Worm (Caenorhabditis elegans) whole organism, L2 larva: ENCODE data around the gene Y57G11C.42.
A peak's percentile ranks its signal among the peaks of the same experiment; 100 is the strongest.
"Not testable (repeated sequence)": the region's sequence is repeated elsewhere in the genome, so short reads cannot be mapped to it uniquely, and the experiment has no call there.

Experiments used
- C34F6.9 ChIP-seq: fragments of 150-350 bp; optimal IDR thresholded peaks from 2 replicates; lab custom pipeline; 2014; ENCODE audit warnings: missing biosample characterization, missing genetic modification characterization
- F13H6.1 ChIP-seq: sonication (generic microtip); optimal IDR thresholded peaks from 2 replicates; lab custom pipeline; 2016; ENCODE audit warnings: missing genetic modification characterization, missing compliant biosample characterization
- R02D3.7 ChIP-seq: fragments of 150-350 bp; optimal IDR thresholded peaks from 2 replicates; lab custom pipeline; 2014; ENCODE audit warnings: missing biosample characterization, missing genetic modification characterization
- Y55F3AM.14 ChIP-seq: fragments of 200-800 bp; sonication (Bioruptor generic); optimal IDR thresholded peaks from 2 replicates; lab custom pipeline; 2018; ENCODE audit warnings: mild to moderate bottlenecking, missing genetic modification characterization, missing compliant biosample characterization
- ZK546.5 ChIP-seq: sonication (generic microtip); optimal IDR thresholded peaks from 2 replicates; lab custom pipeline; 2017; ENCODE audit warnings: missing biosample characterization, missing genetic modification characterization
- alr-1 ChIP-seq: fragments of 150-350 bp; optimal IDR thresholded peaks from 2 replicates; lab custom pipeline; 2014; ENCODE audit warnings: missing biosample characterization, missing genetic modification characterization
- aly-2 ChIP-seq: fragments of 150-350 bp; optimal IDR thresholded peaks from 2 replicates; lab custom pipeline; 2014; ENCODE audit warnings: missing biosample characterization, missing genetic modification characterization
- blmp-1 ChIP-seq: sonication (generic microtip); optimal IDR thresholded peaks from 2 replicates; lab custom pipeline; 2017; ENCODE audit warnings: missing genetic modification characterization, mild to moderate bottlenecking, missing compliant biosample characterization, antibody characterized with exemption, moderate library complexity; ENCODE audit not compliant: insufficient read depth
- ceh-16 ChIP-seq: fragments of 150-350 bp; optimal IDR thresholded peaks from 2 replicates; lab custom pipeline; 2014; ENCODE audit warnings: missing biosample characterization, missing genetic modification characterization
- ceh-82 ChIP-seq: fragments of 150-350 bp; optimal IDR thresholded peaks from 2 replicates; lab custom pipeline; 2014; ENCODE audit warnings: missing biosample characterization, missing genetic modification characterization
- crh-2 ChIP-seq: sonication (generic microtip); optimal IDR thresholded peaks from 2 replicates; lab custom pipeline; 2017; ENCODE audit warnings: missing biosample characterization, missing genetic modification characterization
- dmd-4 ChIP-seq: sonication (generic microtip); optimal IDR thresholded peaks from 2 replicates; lab custom pipeline; 2017; ENCODE audit warnings: missing biosample characterization, missing genetic modification characterization
- egl-27 ChIP-seq: sonication (generic microtip); optimal IDR thresholded peaks from 3 replicates; lab custom pipeline; 2017; ENCODE audit warnings: missing biosample characterization, missing genetic modification reagents, missing genetic modification characterization
- elt-1 ChIP-seq: fragments of 150-350 bp; optimal IDR thresholded peaks from 2 replicates; lab custom pipeline; 2014; ENCODE audit warnings: missing biosample characterization, missing genetic modification characterization
- elt-3 ChIP-seq: sonication (generic microtip); optimal IDR thresholded peaks from 2 replicates; lab custom pipeline; 2017; ENCODE audit warnings: missing biosample characterization, missing genetic modification characterization
- fos-1 ChIP-seq: fragments of 150-350 bp; optimal IDR thresholded peaks from 2 replicates; lab custom pipeline; 2014; ENCODE audit warnings: missing biosample characterization, missing genetic modification characterization
- gmeb-1 ChIP-seq: fragments of 150-350 bp; optimal IDR thresholded peaks from 2 replicates; lab custom pipeline; 2014; ENCODE audit warnings: missing biosample characterization, missing genetic modification characterization
- lin-11 ChIP-seq: fragments of 150-350 bp; sonication (generic microtip); optimal IDR thresholded peaks from 2 replicates; lab custom pipeline; 2014; ENCODE audit warnings: missing biosample characterization, missing genetic modification characterization, inconsistent platforms, mixed read lengths
- lin-13 ChIP-seq: fragments of 150-350 bp; optimal IDR thresholded peaks from 2 replicates; lab custom pipeline; 2014; ENCODE audit warnings: missing biosample characterization, missing genetic modification reagents, missing genetic modification characterization
- lsy-2 ChIP-seq, 2 experiments: fragments of 150-350 bp in 1 of 2; sonication (generic microtip) in 1 of 2; optimal IDR thresholded peaks; 2 replicates each; lab custom pipeline; 2014 to 2017; ENCODE audit warnings: missing biosample characterization in 2 of 2, missing genetic modification characterization in 2 of 2
- mab-5 ChIP-seq: fragments of 150-350 bp; optimal IDR thresholded peaks from 2 replicates; lab custom pipeline; 2014; ENCODE audit warnings: missing biosample characterization, missing genetic modification characterization
- mbf-1 ChIP-seq: sonication (generic microtip); optimal IDR thresholded peaks from 2 replicates; lab custom pipeline; 2017; ENCODE audit warnings: missing biosample characterization, missing genetic modification characterization
- nhr-10 ChIP-seq: sonication (generic microtip); optimal IDR thresholded peaks from 2 replicates; lab custom pipeline; 2017; ENCODE audit warnings: missing biosample characterization, missing genetic modification characterization
- nhr-11 ChIP-seq: fragments of 150-350 bp; optimal IDR thresholded peaks from 2 replicates; lab custom pipeline; 2014; ENCODE audit warnings: missing biosample characterization, missing genetic modification characterization
- nhr-12 ChIP-seq: fragments of 150-350 bp; optimal IDR thresholded peaks from 2 replicates; lab custom pipeline; 2014; ENCODE audit warnings: missing biosample characterization, missing genetic modification characterization
- nhr-129 ChIP-seq: fragments of 150-350 bp; optimal IDR thresholded peaks from 2 replicates; lab custom pipeline; 2014; ENCODE audit warnings: missing biosample characterization, missing genetic modification characterization
- nhr-21 ChIP-seq: fragments of 150-350 bp; optimal IDR thresholded peaks from 2 replicates; lab custom pipeline; 2014; ENCODE audit warnings: missing biosample characterization, missing genetic modification characterization
- nhr-25 ChIP-seq: fragments of 150-350 bp; sonication (generic microtip); optimal IDR thresholded peaks from 3 replicates; lab custom pipeline; 2014; ENCODE audit warnings: missing biosample characterization, missing genetic modification characterization
- nhr-6 ChIP-seq: fragments of 150-350 bp; optimal IDR thresholded peaks from 2 replicates; lab custom pipeline; 2014; ENCODE audit warnings: missing biosample characterization, missing genetic modification characterization
- nhr-77 ChIP-seq: fragments of 150-350 bp; optimal IDR thresholded peaks from 2 replicates; lab custom pipeline; 2014; ENCODE audit warnings: missing biosample characterization, missing genetic modification characterization
- peb-1 ChIP-seq: fragments of 150-350 bp; optimal IDR thresholded peaks from 2 replicates; lab custom pipeline; 2014; ENCODE audit warnings: missing biosample characterization, missing genetic modification characterization
- sem-4 ChIP-seq: fragments of 150-350 bp; optimal IDR thresholded peaks from 2 replicates; lab custom pipeline; 2014; ENCODE audit warnings: missing biosample characterization, missing genetic modification reagents, missing genetic modification characterization
- skn-1 ChIP-seq: sonication (generic microtip); optimal IDR thresholded peaks from 2 replicates; lab custom pipeline; 2017; ENCODE audit warnings: missing biosample characterization, missing genetic modification characterization
- sma-3 ChIP-seq: sonication (generic microtip); optimal IDR thresholded peaks from 2 replicates; lab custom pipeline; 2016; ENCODE audit warnings: missing genetic modification reagents, missing genetic modification characterization, missing compliant biosample characterization
- sma-9 ChIP-seq, 2 experiments: fragments of 150-350 bp in 1 of 2; sonication (generic microtip) in 1 of 2; optimal IDR thresholded peaks; 2 replicates each; lab custom pipeline; 2014 to 2016; ENCODE audit warnings: missing genetic modification characterization in 2 of 2, mild to moderate bottlenecking in 1 of 2, missing biosample characterization in 1 of 2, missing compliant biosample characterization in 1 of 2, missing genetic modification reagents in 1 of 2, moderate library complexity in 1 of 2
- snpc-4 ChIP-seq: fragments of 150-350 bp; optimal IDR thresholded peaks from 2 replicates; lab custom pipeline; 2014; ENCODE audit warnings: missing biosample characterization, missing genetic modification characterization
- unc-39 ChIP-seq: fragments of 150-350 bp; optimal IDR thresholded peaks from 2 replicates; lab custom pipeline; 2014; ENCODE audit warnings: missing biosample characterization, missing genetic modification characterization
- unc-55 ChIP-seq: fragments of 150-350 bp; sonication (generic microtip); optimal IDR thresholded peaks from 3 replicates; lab custom pipeline; 2014; ENCODE audit warnings: missing biosample characterization, missing genetic modification reagents, missing genetic modification characterization
- unc-62 ChIP-seq: fragments of 150-350 bp; optimal IDR thresholded peaks from 2 replicates; lab custom pipeline; 2014; ENCODE audit warnings: missing biosample characterization, missing genetic modification reagents, missing genetic modification characterization
- zag-1 ChIP-seq: fragments of 150-350 bp; optimal IDR thresholded peaks from 2 replicates; lab custom pipeline; 2014; ENCODE audit warnings: missing biosample characterization, missing genetic modification characterization
- ztf-11 ChIP-seq: sonication (generic microtip); optimal IDR thresholded peaks from 2 replicates; lab custom pipeline; 2017; ENCODE audit warnings: missing biosample characterization, missing genetic modification characterization
- ztf-4 ChIP-seq: fragments of 150-350 bp; optimal IDR thresholded peaks from 2 replicates; lab custom pipeline; 2014; ENCODE audit warnings: missing biosample characterization, missing genetic modification characterization

Y57G11C.42 gene

DNA sequence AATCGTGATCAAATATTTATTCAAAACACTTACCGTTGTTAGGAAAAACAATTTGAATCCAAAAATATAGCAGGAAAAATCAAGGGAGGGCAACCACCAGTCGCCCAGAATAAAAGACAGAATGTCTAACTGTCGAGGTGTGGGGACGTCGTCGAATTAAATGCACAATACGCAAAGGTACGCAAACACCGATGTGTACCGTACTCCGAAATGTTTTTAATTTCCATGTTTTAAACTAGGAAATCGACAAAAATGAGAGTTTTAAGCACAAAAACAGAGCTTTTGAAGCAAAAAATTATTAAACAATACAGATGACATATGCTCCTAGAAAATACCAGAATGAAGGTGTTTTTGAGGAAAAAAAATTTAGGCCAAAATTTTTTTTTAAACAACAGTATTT, 46.1 kb downstream of the Y57G11C.42 start, which contains the start of gene Y57G11C.51:
Gene Y57G11C.51, minus strand, starts transcription at position 101 of the 400 bp plus-strand sequence.
- not testable (repeated sequence) for TF ChIP-seq unc-39; unc-62 (GFP tag; lab: Kevin White, UChicago); lsy-2 (tag; optimal IDR thresholded peaks at IDR 0.05; lab: Kevin White, UChicago)

DNA sequence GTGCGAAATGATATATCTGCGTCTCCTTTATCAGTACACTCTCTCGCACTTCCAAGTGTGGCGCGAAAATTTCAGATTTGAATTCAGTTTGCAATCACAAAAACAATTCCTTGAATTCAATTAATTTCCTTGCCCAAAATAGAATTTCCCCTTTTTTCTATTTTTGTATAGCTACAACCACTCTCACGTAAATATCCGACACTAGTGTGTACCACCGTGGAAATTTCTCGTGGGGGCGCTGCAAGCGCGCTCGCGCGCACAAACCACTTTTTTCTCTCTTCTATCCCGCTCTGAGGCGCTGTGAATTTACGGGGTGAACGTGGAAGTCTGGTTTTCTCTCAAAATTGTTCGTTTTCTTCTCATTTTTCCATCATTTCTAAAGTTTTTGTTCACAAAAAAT, 53.2 kb downstream of the Y57G11C.42 start, which contains the start of gene Y57G11C.8:
Gene Y57G11C.8, plus strand, starts transcription at position 301 of the 400 bp plus-strand sequence.
- TF ChIP-seq ceh-16 (tag; lab: Kevin White, UChicago) (no peak), aly-2 (no peak), nhr-6 (tag; lab: Kevin White, UChicago) (no peak), sma-3 (GFP tag; lab: Kevin White, UChicago) (no peak), snpc-4 (tag; lab: Kevin White, UChicago) (no peak), mab-5 (tag; lab: Kevin White, UChicago) (no peak), nhr-129 (tag; lab: Kevin White, UChicago) (no peak), unc-39 (no peak), nhr-10 (tag; lab: Kevin White, UChicago) (no peak), zag-1 (tag; lab: Kevin White, UChicago) (no peak), peb-1 (tag; lab: Kevin White, UChicago) (no peak), alr-1 (tag; lab: Kevin White, UChicago) (no peak)

DNA sequence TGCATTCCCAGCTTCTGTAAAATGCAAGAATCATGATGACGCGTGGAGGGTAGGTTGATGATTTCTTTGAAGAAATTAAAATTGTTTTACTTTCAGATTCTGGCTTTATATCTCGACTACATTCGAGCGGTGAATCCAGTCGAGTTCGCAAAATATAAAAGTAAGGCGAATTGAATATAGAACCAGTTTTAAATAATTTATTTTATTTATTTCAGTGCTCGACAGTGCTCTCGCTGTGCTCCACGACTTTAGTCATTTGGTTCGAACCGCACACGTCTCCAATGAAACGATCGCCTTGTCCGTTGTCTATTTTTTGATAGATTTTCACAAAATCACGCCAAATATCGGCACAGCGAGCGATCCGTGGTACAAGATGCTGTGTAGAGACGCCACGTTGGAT, 53.9 kb downstream of the Y57G11C.42 start, which contains the start of gene Y57G11C.1130:
Gene Y57G11C.1130, plus strand, starts transcription at position 301 of the 400 bp plus-strand sequence.
- no peak for TF ChIP-seq nhr-10 (tag; lab: Kevin White, UChicago)
- TF ChIP-seq nhr-25: no peak
- no peak for TF ChIP-seq nhr-11 (tag; lab: Kevin White, UChicago)

DNA sequence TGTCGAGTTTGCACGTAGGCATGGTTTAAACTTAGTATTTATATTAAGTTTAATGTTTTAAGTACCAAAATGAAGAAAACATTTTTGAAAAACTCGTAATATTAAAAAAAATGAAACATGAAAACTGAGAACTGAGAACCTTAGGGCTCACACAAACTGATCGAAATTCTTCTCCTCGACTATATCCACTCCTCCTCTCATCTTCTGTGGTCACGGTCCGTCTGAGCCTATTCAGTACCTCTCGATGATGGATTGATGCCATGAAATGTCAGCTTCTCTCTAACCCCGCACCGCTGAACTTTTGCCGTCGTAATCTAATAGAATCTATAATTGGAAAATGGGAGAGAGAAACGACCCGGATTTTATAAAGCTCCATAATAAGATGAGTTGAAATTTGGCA, 56.2 kb downstream of the Y57G11C.42 start, which contains the start of gene nlp-56:
Gene nlp-56, minus strand, starts transcription at position 257 of the 400 bp plus-strand sequence.
- TF ChIP-seq nhr-21 (tag; lab: Kevin White, UChicago) (no peak), Y55F3AM.14 (GFP tag; lab: Kevin White, UChicago) (no peak)

DNA sequence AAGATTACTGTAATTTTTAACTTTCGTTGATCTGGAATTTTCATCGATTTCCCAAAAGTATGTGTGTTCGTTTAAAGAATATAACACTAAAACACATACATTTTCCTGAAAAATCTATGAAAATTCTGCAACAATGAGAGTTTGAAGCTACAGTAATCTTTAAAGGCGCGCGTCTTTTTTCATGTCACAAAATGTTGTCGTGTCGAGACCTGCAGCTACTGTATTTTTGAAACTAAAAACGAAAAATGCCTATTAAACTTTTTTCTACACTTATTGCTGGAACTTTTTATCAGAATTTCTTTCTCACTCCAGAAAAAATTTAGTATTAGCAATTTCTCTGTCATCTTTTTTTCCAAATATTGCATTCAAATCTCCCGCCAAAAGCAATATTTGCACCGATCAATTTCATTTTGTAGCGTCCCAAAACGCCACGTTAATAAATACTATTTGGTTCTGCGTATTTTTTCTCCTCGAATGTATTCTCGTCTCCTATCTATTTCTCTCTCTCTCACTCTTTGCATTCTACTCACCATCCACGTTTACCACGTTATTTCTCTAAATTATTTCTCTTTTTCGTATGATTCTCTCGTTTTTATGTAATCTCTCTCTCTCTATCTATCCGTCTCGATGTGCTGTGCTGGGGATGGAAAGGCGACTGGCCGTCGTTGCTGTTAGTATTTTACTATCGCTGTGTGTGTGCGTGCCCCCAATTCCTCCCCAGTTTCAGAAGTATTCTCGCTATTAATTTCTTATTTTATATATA, 58.2 kb downstream of the Y57G11C.42 start, which contains the start of gene melo-1:
Gene melo-1, plus strand, starts transcription at position 658 of the 763 bp plus-strand sequence.
- TF ChIP-seq lin-11 (tag; lab: Kevin White, UChicago) (no peak), crh-2 (tag; lab: Kevin White, UChicago) (peak; percentile 86), ztf-11 (tag; lab: Kevin White, UChicago) (no peak), mbf-1 (tag; lab: Kevin White, UChicago) (no peak), egl-27 (tag; lab: Kevin White, UChicago) (peak; percentile 5), nhr-10 (tag; lab: Kevin White, UChicago) (no peak), dmd-4 (tag; lab: Kevin White, UChicago) (no peak), R02D3.7 (tag; lab: Kevin White, UChicago) (no peak), lsy-2 (tag; optimal IDR thresholded peaks at IDR 0.05; lab: Kevin White, UChicago) (peak in 1 of 2 experiments; percentile 62), F13H6.1 (tag; lab: Kevin White, UChicago) (peak; percentile 55), ceh-82 (tag; lab: Kevin White, UChicago) (no peak), alr-1 (tag; lab: Kevin White, UChicago) (no peak), unc-55 (GFP tag; lab: Kevin White, UChicago) (peak; percentile 56), elt-1 (tag; lab: Kevin White, UChicago) (no peak), fos-1 (tag; lab: Kevin White, UChicago) (peak; percentile 32), zag-1 (tag; lab: Kevin White, UChicago) (no peak), nhr-129 (tag; lab: Kevin White, UChicago) (peak; percentile 22), nhr-21 (tag; lab: Kevin White, UChicago) (no peak), ztf-4 (no peak), nhr-77 (tag; lab: Kevin White, UChicago) (no peak), gmeb-1 (peak; percentile 60), blmp-1 (tag; lab: Kevin White, UChicago) (no peak), peb-1 (tag; lab: Kevin White, UChicago) (no peak), sem-4 (tag; lab: Kevin White, UChicago) (no peak), nhr-25 (peak; percentile 17), Y55F3AM.14 (GFP tag; lab: Kevin White, UChicago) (no peak), elt-3 (tag; lab: Kevin White, UChicago) (no peak), skn-1 (no peak), nhr-6 (tag; lab: Kevin White, UChicago) (peak; percentile 14), ZK546.5 (no peak), lin-13 (GFP tag; lab: Kevin White, UChicago) (peak; percentile 36), C34F6.9 (tag; lab: Kevin White, UChicago) (peak; percentile 90), sma-9 (GFP tag; optimal IDR thresholded peaks at IDR 0.05; lab: Kevin White, UChicago) (peak; percentile 4), sma-9 (tag; optimal IDR thresholded peaks at IDR 0.05; lab: Kevin White, UChicago) (no peak), mab-5 (tag; lab: Kevin White, UChicago) (peak; percentile 23), nhr-12 (no peak)
